Fruit fly (Drosophila melanogaster): Measurements from ENCODE around the gene CG13384.

The CG13384 gene

dm6 chr2L:8381508-8382036, 2.7 kb upstream of the CG13384 start, which contains the start of gene AlaRS:
Gene AlaRS (minus strand): TSS chr2L:8381764.
- TF ChIP-seq D1 (tag; optimal IDR thresholded peaks at IDR 0.05) (no peak), CG13204 (GFP tag; optimal IDR thresholded peaks at IDR 0.05) (no peak), CG8301 (tag; optimal IDR thresholded peaks at IDR 0.05) (no peak), CG8159 (tag; optimal IDR thresholded peaks at IDR 0.05) (peak; percentile 36), rn (GFP tag; IDR thresholded peaks at IDR 0.05) (no peak), Snoo (tag; optimal IDR thresholded peaks at IDR 0.05) (peak; percentile 21), fd96Ca (GFP tag; IDR thresholded peaks at IDR 0.05) (no peak), CG15710 (tag; optimal IDR thresholded peaks at IDR 0.05) (peak; percentile 32), CG10348 (GFP tag; IDR thresholded peaks at IDR 0.05) (no peak), Pif1B (GFP tag; optimal IDR thresholded peaks at IDR 0.05) (peak; percentile 51), EcR (GFP tag; optimal IDR thresholded peaks at IDR 0.05) (no peak), CG17806 (tag; optimal IDR thresholded peaks at IDR 0.05) (peak; percentile 28), CG14655 (GFP tag; optimal IDR thresholded peaks at IDR 0.05) (peak; percentile 2), gl (tag; optimal IDR thresholded peaks at IDR 0.05) (no peak), CG12605 (GFP tag; IDR thresholded peaks at IDR 0.05) (no peak), CG9948 (tag; optimal IDR thresholded peaks at IDR 0.05) (peak; percentile 16), CG32121 (GFP tag; IDR thresholded peaks at IDR 0.05) (no peak), CG34367 (tag; optimal IDR thresholded peaks at IDR 0.05) (peak; percentile 5), Pif1A (GFP tag; optimal IDR thresholded peaks at IDR 0.05) (peak; percentile 31), CG4496 (GFP tag; IDR thresholded peaks at IDR 0.05) (no peak), Ets98B (GFP tag; IDR thresholded peaks at IDR 0.05) (peak; percentile 37)

dm6 chr2L:8382646-8383045, 1.6 kb upstream of the CG13384 start, which contains the start of the genes CG13392 and Rcd4:
Gene CG13392 (minus strand): TSS chr2L:8382807.
Gene Rcd4 (plus strand): TSS chr2L:8382861.
- TF ChIP-seq Pif1B (GFP tag; optimal IDR thresholded peaks at IDR 0.05) (peak; percentile 34), rn (GFP tag; IDR thresholded peaks at IDR 0.05) (peak; percentile 15; the same call in 1 of the 2 replicates), CG34367 (tag; optimal IDR thresholded peaks at IDR 0.05) (peak; percentile 7), CG8301 (tag; optimal IDR thresholded peaks at IDR 0.05) (peak; percentile 17), Ets98B (GFP tag; IDR thresholded peaks at IDR 0.05) (peak; percentile 66), CG8159 (tag; optimal IDR thresholded peaks at IDR 0.05) (peak; percentile 47), fd96Ca (GFP tag; IDR thresholded peaks at IDR 0.05) (no peak; the same call in 2 of the 3 replicates), CG32121 (GFP tag; IDR thresholded peaks at IDR 0.05) (no peak), CG12605 (GFP tag; IDR thresholded peaks at IDR 0.05) (no peak), EcR (GFP tag; optimal IDR thresholded peaks at IDR 0.05) (peak; percentile 0), D1 (tag; optimal IDR thresholded peaks at IDR 0.05) (no peak), gl (tag; optimal IDR thresholded peaks at IDR 0.05) (peak; percentile 44), CG17806 (tag; optimal IDR thresholded peaks at IDR 0.05) (peak; percentile 34), CG10348 (GFP tag; IDR thresholded peaks at IDR 0.05) (no peak), CG15710 (tag; optimal IDR thresholded peaks at IDR 0.05) (peak; percentile 37), CG4496 (GFP tag; IDR thresholded peaks at IDR 0.05) (peak; percentile 80), Pif1A (GFP tag; optimal IDR thresholded peaks at IDR 0.05) (peak; percentile 48), CG14655 (GFP tag; optimal IDR thresholded peaks at IDR 0.05) (peak; percentile 25), Snoo (tag; optimal IDR thresholded peaks at IDR 0.05) (peak; percentile 67), CG9948 (tag; optimal IDR thresholded peaks at IDR 0.05) (no peak), CG13204 (GFP tag; optimal IDR thresholded peaks at IDR 0.05) (no peak)

dm6 chr2L:8384985-8385519, 797 bp downstream of the CG13384 start:
- TF ChIP-seq CG4496 (GFP tag; IDR thresholded peaks at IDR 0.05) (no peak), CG13204 (GFP tag; optimal IDR thresholded peaks at IDR 0.05) (no peak), CG34367 (tag; optimal IDR thresholded peaks at IDR 0.05) (no peak), CG15710 (tag; optimal IDR thresholded peaks at IDR 0.05) (no peak), fd96Ca (GFP tag; IDR thresholded peaks at IDR 0.05) (no peak), D1 (tag; optimal IDR thresholded peaks at IDR 0.05) (no peak)

dm6 chr2L:8385849-8386248, 1.6 kb downstream of the CG13384 start:
- TF ChIP-seq Pif1B (GFP tag; optimal IDR thresholded peaks at IDR 0.05) (no peak), Pif1A (GFP tag; optimal IDR thresholded peaks at IDR 0.05) (no peak), CG12605 (GFP tag; IDR thresholded peaks at IDR 0.05) (no peak), CG4496 (GFP tag; IDR thresholded peaks at IDR 0.05) (no peak), fd96Ca (GFP tag; IDR thresholded peaks at IDR 0.05) (no peak), CG15710 (tag; optimal IDR thresholded peaks at IDR 0.05) (no peak), EcR (GFP tag; optimal IDR thresholded peaks at IDR 0.05) (no peak), CG8159 (tag; optimal IDR thresholded peaks at IDR 0.05) (no peak), CG8301 (tag; optimal IDR thresholded peaks at IDR 0.05) (no peak), CG17806 (tag; optimal IDR thresholded peaks at IDR 0.05) (no peak), gl (tag; optimal IDR thresholded peaks at IDR 0.05) (no peak), CG9948 (tag; optimal IDR thresholded peaks at IDR 0.05) (no peak), D1 (tag; optimal IDR thresholded peaks at IDR 0.05) (no peak), rn (GFP tag; IDR thresholded peaks at IDR 0.05) (no peak), CG13204 (GFP tag; optimal IDR thresholded peaks at IDR 0.05) (no peak), Ets98B (GFP tag; IDR thresholded peaks at IDR 0.05) (no peak), CG14655 (GFP tag; optimal IDR thresholded peaks at IDR 0.05) (no peak), CG32121 (GFP tag; IDR thresholded peaks at IDR 0.05) (no peak), CG10348 (GFP tag; IDR thresholded peaks at IDR 0.05) (no peak), Snoo (tag; optimal IDR thresholded peaks at IDR 0.05) (no peak)

- TF ChIP-seq CG14655 (GFP tag; optimal IDR thresholded peaks at IDR 0.05) (no peak), CG15710 (tag; optimal IDR thresholded peaks at IDR 0.05) (no peak), CG17806 (tag; optimal IDR thresholded peaks at IDR 0.05) (no peak), Ets98B (GFP tag; IDR thresholded peaks at IDR 0.05) (no peak), CG32121 (GFP tag; IDR thresholded peaks at IDR 0.05) (no peak), CG4496 (GFP tag; IDR thresholded peaks at IDR 0.05) (no peak), CG10348 (GFP tag; IDR thresholded peaks at IDR 0.05) (no peak)
Observed at dm6 chr2L:8389231-8389630, 5.0 kb downstream of the CG13384 start, which contains the start of gene CG42819. Gene CG42819 (minus strand): TSS chr2L:8389331.

Data from whole organism, pupa.